Worm (Caenorhabditis elegans) whole organism, midembryonic: Measurements from ENCODE around the gene gsr-1.

Experiments
- T22C8.4 ChIP-seq: fragments of 200-800 bp; sonication (Bioruptor generic); IDR thresholded peaks from 2 replicates; pipeline ENCODE4 v1.3.6; 2022; ENCODE audit warnings: missing genetic modification characterization, missing compliant biosample characterization
- cog-1 ChIP-seq: sonication (generic microtip); optimal IDR thresholded peaks from 2 replicates; lab custom pipeline; 2016; ENCODE audit warnings: missing genetic modification characterization, missing compliant biosample characterization
- flt-1 ChIP-seq: fragments of 200-800 bp; sonication (Bioruptor generic); IDR thresholded peaks from 2 replicates; pipeline ENCODE4 v1.3.6; 2022; ENCODE audit warnings: missing genetic modification characterization, missing compliant biosample characterization
- klf-2 ChIP-seq: fragments of 200-800 bp; sonication (Bioruptor generic); conservative IDR thresholded peaks from 2 replicates; pipeline ENCODE4 v1.3.6; 2022; ENCODE audit warnings: missing genetic modification reagents, missing genetic modification characterization, missing compliant biosample characterization
- tab-1 ChIP-seq: fragments of 200-800 bp; sonication (Bioruptor generic); IDR thresholded peaks from 2 replicates; pipeline ENCODE4 v1.3.6; 2022; ENCODE audit warnings: missing genetic modification characterization, missing compliant biosample characterization
- ztf-23 ChIP-seq: fragments of 200-800 bp; sonication (Bioruptor generic); IDR thresholded peaks from 2 replicates; pipeline ENCODE4 v1.3.6; 2022; ENCODE audit warnings: missing genetic modification reagents, missing genetic modification characterization, missing compliant biosample characterization
- ztf-29 ChIP-seq: fragments of 200-800 bp; sonication (Bioruptor generic); IDR thresholded peaks from 2 replicates; pipeline ENCODE4 v1.3.6; 2022; ENCODE audit warnings: missing genetic modification reagents, missing genetic modification characterization, missing compliant biosample characterization

ce11 chrIII:3650266-3650665, 441 bp upstream of the gsr-1 start:
- no peak for TF ChIP-seq tab-1 (GFP tag; lab: Robert Waterston, UW)
- no peak for TF ChIP-seq klf-2 (GFP tag; lab: Robert Waterston, UW)
- TF ChIP-seq T22C8.4 = no peak
- TF ChIP-seq flt-1 (GFP tag; lab: Robert Waterston, UW) = no peak
- no peak for TF ChIP-seq cog-1 (tag; lab: Kevin White, UChicago)
- TF ChIP-seq ztf-23 (GFP tag; lab: Robert Waterston, UW) = no peak
- no peak for TF ChIP-seq ztf-29
